Worm (Caenorhabditis elegans) whole organism, midembryonic: ENCODE data around the gene F07G11.4.

Source experiments
- T22C8.4 ChIP-seq: fragments of 200-800 bp; sonication (Bioruptor generic); IDR thresholded peaks from 2 replicates; pipeline ENCODE4 v1.3.6; 2022; ENCODE audit warnings: missing genetic modification characterization, missing compliant biosample characterization
- cog-1 ChIP-seq: sonication (generic microtip); optimal IDR thresholded peaks from 2 replicates; lab custom pipeline; 2016; ENCODE audit warnings: missing genetic modification characterization, missing compliant biosample characterization
- flt-1 ChIP-seq: fragments of 200-800 bp; sonication (Bioruptor generic); IDR thresholded peaks from 2 replicates; pipeline ENCODE4 v1.3.6; 2022; ENCODE audit warnings: missing genetic modification characterization, missing compliant biosample characterization
- klf-2 ChIP-seq: fragments of 200-800 bp; sonication (Bioruptor generic); conservative IDR thresholded peaks from 2 replicates; pipeline ENCODE4 v1.3.6; 2022; ENCODE audit warnings: missing genetic modification reagents, missing genetic modification characterization, missing compliant biosample characterization
- med-1 ChIP-seq: sonication (generic microtip); optimal IDR thresholded peaks from 2 replicates; lab custom pipeline; 2017; ENCODE audit warnings: missing genetic modification characterization, mild to moderate bottlenecking, missing compliant biosample characterization, antibody characterized with exemption, missing genetic modification reagents; ENCODE audit not compliant: insufficient read depth
- ref-1 ChIP-seq: fragments of 200-800 bp; sonication (Bioruptor generic); conservative IDR thresholded peaks from 2 replicates; pipeline ENCODE4 v1.3.6; 2022; ENCODE audit warnings: missing genetic modification reagents, missing genetic modification characterization, missing compliant biosample characterization
- tab-1 ChIP-seq: fragments of 200-800 bp; sonication (Bioruptor generic); IDR thresholded peaks from 2 replicates; pipeline ENCODE4 v1.3.6; 2022; ENCODE audit warnings: missing genetic modification characterization, missing compliant biosample characterization
- ztf-23 ChIP-seq: fragments of 200-800 bp; sonication (Bioruptor generic); IDR thresholded peaks from 2 replicates; pipeline ENCODE4 v1.3.6; 2022; ENCODE audit warnings: missing genetic modification reagents, missing genetic modification characterization, missing compliant biosample characterization
- ztf-29 ChIP-seq: fragments of 200-800 bp; sonication (Bioruptor generic); IDR thresholded peaks from 2 replicates; pipeline ENCODE4 v1.3.6; 2022; ENCODE audit warnings: missing genetic modification reagents, missing genetic modification characterization, missing compliant biosample characterization

Gene F07G11.4

ce11 chrV:7275491-7275890, 19.7 kb downstream of the F07G11.4 start, which contains the start of gene C13A2.5:
C13A2.5 (plus strand) TSS chrV:7275791.
- no peak for TF ChIP-seq med-1
- no peak for TF ChIP-seq klf-2 (GFP tag; lab: Robert Waterston, UW)
- TF ChIP-seq T22C8.4 (GFP tag; lab: Robert Waterston, UW) = no peak

ce11 chrV:7274992-7275391, 20.2 kb downstream of the F07G11.4 start, which contains the start of gene C13A2.10:
C13A2.10 (minus strand) TSS chrV:7275092.
- TF ChIP-seq T22C8.4 (GFP tag; lab: Robert Waterston, UW) (no peak), ref-1 (no peak), ztf-29 (GFP tag; lab: Robert Waterston, UW) (no peak), klf-2 (GFP tag; lab: Robert Waterston, UW) (no peak), flt-1 (GFP tag; lab: Robert Waterston, UW) (no peak), cog-1 (tag; lab: Kevin White, UChicago) (no peak), med-1 (no peak), ztf-23 (GFP tag; lab: Robert Waterston, UW) (no peak), tab-1 (GFP tag; lab: Robert Waterston, UW) (no peak)

- TF ChIP-seq T22C8.4 (GFP tag; lab: Robert Waterston, UW) (no peak), ztf-29 (GFP tag; lab: Robert Waterston, UW) (no peak)
These were observed 25.8 kb downstream of the F07G11.4 start, which contains the start of gene C13A2.6 for ce11 chrV:7269399-7269798. C13A2.6 (plus strand) TSS chrV:7269699.

ce11 chrV:7266021-7266420, 29.1 kb downstream of the F07G11.4 start, which contains the start of gene C13A2.7:
C13A2.7 (plus strand) TSS chrV:7266321.
- TF ChIP-seq cog-1 (tag; lab: Kevin White, UChicago) = no peak
- TF ChIP-seq klf-2 (GFP tag; lab: Robert Waterston, UW) = no peak
- TF ChIP-seq med-1 = no peak
- TF ChIP-seq ref-1 = no peak
- TF ChIP-seq T22C8.4 (GFP tag; lab: Robert Waterston, UW) = no peak
- TF ChIP-seq tab-1 (GFP tag; lab: Robert Waterston, UW) = no peak
- no peak for TF ChIP-seq flt-1 (GFP tag; lab: Robert Waterston, UW)
- TF ChIP-seq ztf-23 (GFP tag; lab: Robert Waterston, UW) = no peak
- no peak for TF ChIP-seq ztf-29 (GFP tag; lab: Robert Waterston, UW)

ce11 chrV:7264042-7264441, 31.1 kb downstream of the F07G11.4 start, which contains the start of gene C13A2.9:
C13A2.9 (minus strand) TSS chrV:7264142.
- no peak for TF ChIP-seq klf-2 (GFP tag; lab: Robert Waterston, UW)
- TF ChIP-seq T22C8.4 (GFP tag; lab: Robert Waterston, UW) = no peak
- no peak for TF ChIP-seq ztf-23 (GFP tag; lab: Robert Waterston, UW)
- no peak for TF ChIP-seq ref-1
- TF ChIP-seq ztf-29 (GFP tag; lab: Robert Waterston, UW) = no peak
- TF ChIP-seq flt-1 (GFP tag; lab: Robert Waterston, UW) = no peak

- TF ChIP-seq med-1 = no peak
- TF ChIP-seq tab-1 (GFP tag; lab: Robert Waterston, UW) = no peak
- no peak for TF ChIP-seq ref-1
- TF ChIP-seq flt-1 (GFP tag; lab: Robert Waterston, UW) = no peak
- no peak for TF ChIP-seq klf-2 (GFP tag; lab: Robert Waterston, UW)
- no peak for TF ChIP-seq T22C8.4 (GFP tag; lab: Robert Waterston, UW)
- no peak for TF ChIP-seq cog-1 (tag; lab: Kevin White, UChicago)
- TF ChIP-seq ztf-29 (GFP tag; lab: Robert Waterston, UW) = no peak
- TF ChIP-seq ztf-23 (GFP tag; lab: Robert Waterston, UW) = no peak
These were observed 36.2 kb downstream of the F07G11.4 start, which contains the start of gene C13A2.12 for ce11 chrV:7258965-7259364. C13A2.12 (plus strand) TSS chrV:7259265.

- TF ChIP-seq cog-1 (tag; lab: Kevin White, UChicago) (no peak), flt-1 (GFP tag; lab: Robert Waterston, UW) (no peak), tab-1 (GFP tag; lab: Robert Waterston, UW) (no peak), med-1 (no peak), ztf-23 (GFP tag; lab: Robert Waterston, UW) (no peak), ref-1 (no peak), ztf-29 (GFP tag; lab: Robert Waterston, UW) (no peak), T22C8.4 (GFP tag; lab: Robert Waterston, UW) (no peak), klf-2 (GFP tag; lab: Robert Waterston, UW) (no peak)
These were observed 40.1 kb downstream of the F07G11.4 start, which contains the start of gene C05C8.8 for ce11 chrV:7255095-7255494. C05C8.8 (minus strand) TSS chrV:7255195.

ce11 chrV:7248227-7248953, 46.8 kb downstream of the F07G11.4 start:
- TF ChIP-seq med-1 = no peak

- 0 out of 2 replicates have a peak, but pooled peaks have one; percentile 51 for TF ChIP-seq flt-1 (GFP tag; lab: Robert Waterston, UW)
- TF ChIP-seq ztf-29 (GFP tag; lab: Robert Waterston, UW) = no peak
- no peak for TF ChIP-seq cog-1 (tag; lab: Kevin White, UChicago)
These were observed 48.2 kb downstream of the F07G11.4 start, which contains the start of gene C05C8.7 for ce11 chrV:7246951-7247350. C05C8.7 (minus strand) TSS chrV:7247050.
